Worm (Caenorhabditis elegans) whole organism, L4/young adult: Measurements from ENCODE around the gene H37A05.4.

Experiments
- dao-5 ChIP-seq: sonication (generic microtip); optimal IDR thresholded peaks from 2 replicates; lab custom pipeline; 2016; ENCODE audit warnings: missing genotype, missing genetic modification characterization, moderate library complexity, missing compliant biosample characterization
- him-1 ChIP-seq: sonication (generic microtip); optimal IDR thresholded peaks from 2 replicates; lab custom pipeline; 2016; ENCODE audit warnings: missing genotype, missing genetic modification reagents, missing genetic modification characterization, missing compliant biosample characterization

DNA sequence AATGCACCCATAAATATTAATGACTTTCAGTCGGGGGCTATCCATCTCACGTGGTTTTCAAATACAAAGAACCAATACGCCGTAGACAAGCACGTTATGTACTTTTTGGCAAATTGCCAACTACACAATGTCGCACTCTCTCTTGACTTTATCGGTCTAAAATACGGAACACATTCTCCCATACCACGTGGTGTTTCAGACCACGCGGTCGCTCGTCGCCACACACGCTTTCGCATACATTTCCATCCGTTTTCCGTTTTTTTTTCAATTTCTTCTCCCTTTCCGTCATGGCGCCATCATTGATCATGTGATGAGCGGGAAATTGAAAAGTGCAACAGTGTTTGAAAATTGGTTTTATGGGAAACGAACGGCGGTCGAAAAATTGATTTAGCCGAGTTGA lies 9.0 kb upstream of the H37A05.4 start:
- TF ChIP-seq dao-5 (tag; lab: Kevin White, UChicago) (no peak), him-1 (tag; lab: Kevin White, UChicago) (no peak)
